Fruit fly (Drosophila melanogaster) Kc167 (cell line): Measurements from ENCODE around the gene melt.

ENCODE experiments used
- Myc ChIP-seq: fragments of >200 bp; optimal IDR thresholded peaks from 2 replicates; lab custom pipeline; 2017; ENCODE audit warnings: missing external identifiers
- Sin3A ChIP-seq: fragments of >200 bp; optimal IDR thresholded peaks from 2 replicates; lab custom pipeline; 2018; ENCODE audit warnings: missing external identifiers
- h ChIP-seq: fragments of >200 bp; optimal IDR thresholded peaks from 3 replicates; lab custom pipeline; 2018; ENCODE audit warnings: missing external identifiers
- insv ChIP-seq: fragments of >200 bp; optimal IDR thresholded peaks from 3 replicates; lab custom pipeline; 2018; ENCODE audit warnings: missing external identifiers
- psq ChIP-seq: fragments of >200 bp; optimal IDR thresholded peaks from 2 replicates; lab custom pipeline; 2017; ENCODE audit warnings: missing external identifiers
- ttk ChIP-seq: sonication (Bioruptor generic); optimal IDR thresholded peaks from 2 replicates; lab custom pipeline; 2017; ENCODE audit warnings: missing external identifiers

dm6 chr3L:7156890-7157289, 22.6 kb downstream of the melt start, which contains the start of gene corn:
- TF ChIP-seq insv (lab: Kevin White, UChicago) (no peak), Myc (lab: Kevin White, UChicago) (no peak), h (no peak), ttk (lab: Kevin White, UChicago) (no peak), psq (lab: Kevin White, UChicago) (no peak), Sin3A (lab: Kevin White, UChicago) (no peak)
